Worm (Caenorhabditis elegans): Measurements from ENCODE around the gene C29F3.3.

- TF ChIP-seq W03F9.2 (tag; optimal IDR thresholded peaks at IDR 0.05) (no peak), dao-5 (tag; optimal IDR thresholded peaks at IDR 0.05) (no peak), him-1 (tag; optimal IDR thresholded peaks at IDR 0.05) (no peak)
Measured at ce11 chrV:15383739-15384138, 36.5 kb upstream of the C29F3.3 start, which contains the start of gene str-88.
